Worm (Caenorhabditis elegans): ENCODE measurements around the gene far-1.

DNA sequence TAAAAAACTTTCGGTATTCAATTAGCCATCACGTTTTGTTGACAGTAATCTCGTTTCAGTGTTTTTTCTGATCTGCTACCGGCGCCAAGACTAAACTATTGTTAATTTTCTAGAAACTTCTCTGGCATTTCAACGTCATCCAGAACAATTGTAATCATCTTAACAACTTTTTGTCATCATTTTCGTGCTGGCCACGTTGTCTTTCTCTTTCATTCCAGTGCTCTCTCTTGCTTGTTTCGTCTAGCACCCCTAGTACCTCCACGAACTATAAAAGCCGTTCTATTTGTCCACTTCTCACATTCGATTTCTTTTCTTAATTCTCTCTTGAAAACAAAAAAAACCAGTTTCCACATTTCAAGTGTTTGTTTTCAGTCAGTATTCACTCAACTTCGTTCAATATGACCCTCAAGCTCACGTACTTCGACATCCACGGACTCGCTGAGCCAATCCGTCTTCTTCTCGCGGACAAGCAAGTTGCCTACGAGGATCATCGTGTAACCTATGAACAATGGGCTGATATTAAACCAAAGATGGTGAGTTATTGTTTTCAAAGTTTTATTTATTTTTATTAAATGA, 21.9 kb downstream of the far-1 start, which contains the start of gene gst-1:
- no peak for TF ChIP-seq B0310.2 (tag; optimal IDR thresholded peaks at IDR 0.05)
- no peak for TF ChIP-seq ama-1 (optimal IDR thresholded peaks at IDR 0.05)
- no peak for TF ChIP-seq ets-7 (tag; optimal IDR thresholded peaks at IDR 0.05)
- no peak for TF ChIP-seq scrt-1 (GFP tag; IDR thresholded peaks at IDR 0.05)
- no peak for TF ChIP-seq sea-1 (GFP tag; conservative IDR thresholded peaks at IDR 0.05)
- no peak for TF ChIP-seq flt-1 (GFP tag; IDR thresholded peaks at IDR 0.05)
- TF ChIP-seq pes-1 (GFP tag; IDR thresholded peaks at IDR 0.05) = no peak
- TF ChIP-seq ceh-36 (tag; optimal IDR thresholded peaks at IDR 0.05) = no peak
- TF ChIP-seq F13C5.2 (tag; optimal IDR thresholded peaks at IDR 0.05) = no peak
- TF ChIP-seq tra-4 (tag; optimal IDR thresholded peaks at IDR 0.05) = no peak

Measured in whole organism, early embryonic.